Fruit fly (Drosophila melanogaster): ENCODE results near the gene Rcd-1.

The Rcd-1 gene

dm6 chrX:19683040-19683875 is 44.7 kb downstream of the Rcd-1 start, which contains the start of the genes dome and Ubqn (continued):
- peak; percentile 20 for TF ChIP-seq lbe (GFP tag; optimal IDR thresholded peaks at IDR 0.05)
- peak; percentile 63 for TF ChIP-seq CG30020 (tag; optimal IDR thresholded peaks at IDR 0.05)
- peak; percentile 33 for TF ChIP-seq NC2β (GFP tag; optimal IDR thresholded peaks at IDR 0.05)
- peak; percentile 24; the same call in 1 of the 2 replicates for TF ChIP-seq chm (GFP tag; IDR thresholded peaks at IDR 0.05)
- TF ChIP-seq Ada2b (GFP tag; IDR thresholded peaks at IDR 0.05), result no peak
- peak; percentile 12 for TF ChIP-seq Hsf (GFP tag; optimal IDR thresholded peaks at IDR 0.05)
- TF ChIP-seq Neu2 (GFP tag; optimal IDR thresholded peaks at IDR 0.05; ENCODE audit: borderline replicate concordance), result peak; percentile 82
- no peak for TF ChIP-seq ro (GFP tag; IDR thresholded peaks at IDR 0.05)
- peak; percentile 22 for TF ChIP-seq Hmr (GFP tag; optimal IDR thresholded peaks at IDR 0.05)
- TF ChIP-seq CG2129 (GFP tag; IDR thresholded peaks at IDR 0.05; ENCODE audit: partially characterized antibody), result peak; percentile 56; the same call in 1 of the 2 replicates
- TF ChIP-seq CG13296 (GFP tag; optimal IDR thresholded peaks at IDR 0.05), result peak; percentile 23
- TF ChIP-seq ara (GFP tag; IDR thresholded peaks at IDR 0.05), result no peak
- no peak for TF ChIP-seq CG10274 (GFP tag; optimal IDR thresholded peaks at IDR 0.05)
- no peak for TF ChIP-seq CG10366 (GFP tag; IDR thresholded peaks at IDR 0.05)
- no peak for TF ChIP-seq Chrac-16 (GFP tag; optimal IDR thresholded peaks at IDR 0.05)
- no peak for TF ChIP-seq ci (GFP tag; IDR thresholded peaks at IDR 0.05)
- peak; percentile 3; the same call in 1 of the 2 replicates for TF ChIP-seq NFAT (GFP tag; IDR thresholded peaks at IDR 0.05)
- TF ChIP-seq CG14014 (GFP tag; IDR thresholded peaks at IDR 0.05), result peak; percentile 13; the same call in 1 of the 2 replicates
- peak; percentile 36 for TF ChIP-seq Meics (GFP tag; optimal IDR thresholded peaks at IDR 0.05)
- no peak for TF ChIP-seq ken (GFP tag; IDR thresholded peaks at IDR 0.05)
- TF ChIP-seq CG9437 (GFP tag; optimal IDR thresholded peaks at IDR 0.05), result no peak
- no peak for TF ChIP-seq TFAM (GFP tag; optimal IDR thresholded peaks at IDR 0.05)
- TF ChIP-seq jing (GFP tag; optimal IDR thresholded peaks at IDR 0.05), result no peak
- peak; percentile 98 for TF ChIP-seq CG9797 (GFP tag; optimal IDR thresholded peaks at IDR 0.05)
- peak; percentile 33 for TF ChIP-seq kah (GFP tag; optimal IDR thresholded peaks at IDR 0.05)
- no peak for TF ChIP-seq sr (GFP tag; IDR thresholded peaks at IDR 0.05)
- TF ChIP-seq CG10462 (GFP tag; optimal IDR thresholded peaks at IDR 0.05), result no peak
- no peak for TF ChIP-seq schlank (tag; optimal IDR thresholded peaks at IDR 0.05)
- no peak for TF ChIP-seq CG10565 (GFP tag; optimal IDR thresholded peaks at IDR 0.05)
- TF ChIP-seq CG9609 (GFP tag; optimal IDR thresholded peaks at IDR 0.05), result peak; percentile 28
- TF ChIP-seq Hmx (GFP tag; optimal IDR thresholded peaks at IDR 0.05), result no peak
- no peak for TF ChIP-seq Hey (tag; optimal IDR thresholded peaks at IDR 0.05)
- peak; percentile 93 for TF ChIP-seq knrl (GFP tag; IDR thresholded peaks at IDR 0.05; ENCODE audit: partially characterized antibody)
- TF ChIP-seq tll (GFP tag; optimal IDR thresholded peaks at IDR 0.05), result peak; percentile 93 to 94
- TF ChIP-seq CG3407 (GFP tag; optimal IDR thresholded peaks at IDR 0.05), result no peak
- TF ChIP-seq Elba2 (GFP tag; optimal IDR thresholded peaks at IDR 0.05), result no peak
- TF ChIP-seq CG14441 (GFP tag; IDR thresholded peaks at IDR 0.05), result no peak
- TF ChIP-seq pros (GFP tag; optimal IDR thresholded peaks at IDR 0.05), result no peak
- TF ChIP-seq Atf-2 (GFP tag; optimal IDR thresholded peaks at IDR 0.05), result no peak
- TF ChIP-seq jumu (GFP tag; optimal IDR thresholded peaks at IDR 0.05), result peak; percentile 55
- TF ChIP-seq HmgD (GFP tag; optimal IDR thresholded peaks at IDR 0.05), result peak; percentile 1
- TF ChIP-seq mam (GFP tag; optimal IDR thresholded peaks at IDR 0.05), result no peak
- TF ChIP-seq nmo (GFP tag; optimal IDR thresholded peaks at IDR 0.05), result peak; percentile 74
- no peak for TF ChIP-seq CG8765 (GFP tag; IDR thresholded peaks at IDR 0.05)
- no peak for TF ChIP-seq br (optimal IDR thresholded peaks at IDR 0.05)
- TF ChIP-seq ttk (GFP tag; IDR thresholded peaks at IDR 0.05), result no peak
- TF ChIP-seq B-H2 (GFP tag; optimal IDR thresholded peaks at IDR 0.05), result no peak
- TF ChIP-seq prd (optimal IDR thresholded peaks at IDR 0.05), result no peak
- TF ChIP-seq prd (GFP tag; IDR thresholded peaks at IDR 0.05), result no peak
- no peak for TF ChIP-seq CG4328 (GFP tag; optimal IDR thresholded peaks at IDR 0.05)

Measured in whole organism, embryonic.